Fruit fly (Drosophila melanogaster) whole organism, prepupa: ENCODE results near the gene Ccz1.
A peak's percentile ranks its signal among the peaks of the same experiment; 100 is the strongest.

Experiments
- Blimp-1 ChIP-seq: fragments of 200-800 bp; sonication (Bioruptor generic); optimal IDR thresholded peaks from 3 replicates; lab custom pipeline; 2017; ENCODE audit warnings: missing biosample characterization, missing genetic modification characterization, mild to moderate bottlenecking, moderate library complexity, missing genetic modification reagents
- CG10631 ChIP-seq: fragments of 200-800 bp; sonication (Bioruptor generic); optimal IDR thresholded peaks from 2 replicates; lab custom pipeline; 2016; ENCODE audit warnings: missing biosample characterization, missing genetic modification characterization
- CG10669 ChIP-seq: fragments of 200-800 bp; sonication (Bioruptor generic); optimal IDR thresholded peaks from 3 replicates; lab custom pipeline; 2018; ENCODE audit warnings: missing biosample characterization, mild to moderate bottlenecking, missing genetic modification characterization, moderate library complexity
- CG11294 ChIP-seq: fragments of 200-800 bp; sonication (Bioruptor generic); IDR thresholded peaks from 2 replicates; pipeline ENCODE4 v1.3.6; 2022; ENCODE audit warnings: missing biosample characterization, missing genetic modification characterization
- CG11762 ChIP-seq: fragments of 200-800 bp; sonication (Bioruptor generic); optimal IDR thresholded peaks from 3 replicates; lab custom pipeline; 2016; ENCODE audit warnings: missing biosample characterization, missing genetic modification characterization; ENCODE audit not compliant: insufficient read depth
- CG11902 ChIP-seq: fragments of 200-800 bp; sonication (Bioruptor generic); optimal IDR thresholded peaks from 3 replicates; lab custom pipeline; 2016; ENCODE audit warnings: missing biosample characterization, missing genetic modification characterization
- CG15336 ChIP-seq: fragments of 200-800 bp; sonication (Bioruptor generic); IDR thresholded peaks from 2 replicates; pipeline ENCODE4 v1.3.6; 2022; ENCODE audit warnings: missing biosample characterization, missing genetic modification characterization
- CG31627 ChIP-seq: fragments of 200-800 bp; sonication (Bioruptor generic); optimal IDR thresholded peaks from 3 replicates; lab custom pipeline; 2016; ENCODE audit warnings: missing biosample characterization, missing genetic modification characterization
- CG32006 ChIP-seq: fragments of 200-800 bp; sonication (Bioruptor generic); optimal IDR thresholded peaks from 3 replicates; lab custom pipeline; 2017; ENCODE audit warnings: missing biosample characterization, mild to moderate bottlenecking, missing genetic modification characterization
- CG34406 ChIP-seq: fragments of 200-800 bp; sonication (Bioruptor generic); optimal IDR thresholded peaks from 3 replicates; lab custom pipeline; 2016; ENCODE audit warnings: missing biosample characterization, missing genetic modification characterization
- CG3919 ChIP-seq: fragments of 200-800 bp; sonication (Bioruptor generic); optimal IDR thresholded peaks from 3 replicates; lab custom pipeline; 2016; ENCODE audit warnings: missing biosample characterization, missing genetic modification characterization
- CG6276 ChIP-seq: fragments of 200-800 bp; sonication (Bioruptor generic); optimal IDR thresholded peaks from 2 replicates; lab custom pipeline; 2017; ENCODE audit warnings: missing biosample characterization, mild to moderate bottlenecking, missing genetic modification characterization
- CG6792 ChIP-seq: fragments of 200-800 bp; sonication (Bioruptor generic); optimal IDR thresholded peaks from 3 replicates; lab custom pipeline; 2016; ENCODE audit warnings: missing biosample characterization, missing genetic modification characterization
- CG6854 ChIP-seq: fragments of 200-800 bp; sonication (Bioruptor generic); optimal IDR thresholded peaks from 2 replicates; lab custom pipeline; 2017; ENCODE audit warnings: missing biosample characterization, mild to moderate bottlenecking, missing genetic modification characterization
- CG7368 ChIP-seq: fragments of 200-800 bp; sonication (Bioruptor generic); optimal IDR thresholded peaks from 3 replicates; lab custom pipeline; 2016; ENCODE audit warnings: missing biosample characterization, missing genetic modification characterization
- CG8319 ChIP-seq: fragments of 200-800 bp; sonication (Bioruptor generic); optimal IDR thresholded peaks from 3 replicates; lab custom pipeline; 2016; ENCODE audit warnings: missing biosample characterization, missing genetic modification characterization
- Eip75B ChIP-seq: fragments of 200-800 bp; sonication (Bioruptor generic); optimal IDR thresholded peaks from 3 replicates; lab custom pipeline; 2016; ENCODE audit warnings: missing biosample characterization, missing genetic modification characterization
- Eip78C ChIP-seq: fragments of 200-800 bp; sonication (Bioruptor generic); peaks from one replicate; lab custom pipeline; 2016; ENCODE audit warnings: missing biosample characterization, missing genetic modification characterization
- Eip93F ChIP-seq: fragments of 200-800 bp; sonication (Bioruptor generic); optimal IDR thresholded peaks from 2 replicates; lab custom pipeline; 2016; ENCODE audit warnings: missing biosample characterization, mild to moderate bottlenecking, missing genetic modification characterization
- Ets96B ChIP-seq: fragments of 200-800 bp; optimal IDR thresholded peaks from 2 replicates; lab custom pipeline; 2019; ENCODE audit warnings: missing biosample characterization, mild to moderate bottlenecking, missing genetic modification characterization, moderate library complexity
- Gug ChIP-seq: fragments of 200-800 bp; sonication (Bioruptor generic); IDR thresholded peaks from 2 replicates; pipeline ENCODE4 v1.3.6; 2022; ENCODE audit warnings: missing biosample characterization, missing genetic modification characterization
- Hr38 ChIP-seq: sonication (Bioruptor generic); optimal IDR thresholded peaks from 2 replicates; lab custom pipeline; 2016; ENCODE audit warnings: missing biosample characterization, missing genetic modification characterization
- Hr39 ChIP-seq: fragments of 200-800 bp; sonication (Bioruptor generic); optimal IDR thresholded peaks from 2 replicates; lab custom pipeline; 2016; ENCODE audit warnings: missing biosample characterization, missing genetic modification characterization
- Hr4 ChIP-seq: fragments of 200-800 bp; sonication (Bioruptor generic); optimal IDR thresholded peaks from 3 replicates; lab custom pipeline; 2016; ENCODE audit warnings: missing biosample characterization, missing genetic modification characterization
- Lpt ChIP-seq: fragments of 200-800 bp; sonication (Bioruptor generic); optimal IDR thresholded peaks from 3 replicates; lab custom pipeline; 2016; ENCODE audit warnings: missing biosample characterization, missing genetic modification characterization
- OdsH ChIP-seq: fragments of 200-800 bp; sonication (Bioruptor generic); optimal IDR thresholded peaks from 3 replicates; lab custom pipeline; 2016; ENCODE audit warnings: missing biosample characterization, missing genetic modification characterization
- Smox ChIP-seq: fragments of 200-800 bp; sonication (Bioruptor generic); optimal IDR thresholded peaks from 3 replicates; lab custom pipeline; 2016; ENCODE audit warnings: missing biosample characterization, missing genetic modification characterization
- Sox14 ChIP-seq: fragments of 200-800 bp; sonication (Bioruptor generic); optimal IDR thresholded peaks from 3 replicates; lab custom pipeline; 2016; ENCODE audit warnings: missing biosample characterization, missing genetic modification characterization
- Sox15 ChIP-seq: fragments of 200-800 bp; sonication (Bioruptor generic); optimal IDR thresholded peaks from 3 replicates; lab custom pipeline; 2016; ENCODE audit warnings: missing biosample characterization, missing genetic modification characterization
- achi ChIP-seq: fragments of 200-800 bp; sonication (Bioruptor generic); optimal IDR thresholded peaks from 3 replicates; lab custom pipeline; 2016; ENCODE audit warnings: missing biosample characterization, missing genetic modification characterization
- acj6 ChIP-seq: fragments of 200-800 bp; sonication (Bioruptor generic); optimal IDR thresholded peaks from 3 replicates; lab custom pipeline; 2016; ENCODE audit warnings: missing biosample characterization, missing genetic modification characterization
- eg ChIP-seq: fragments of 200-800 bp; sonication (Bioruptor generic); IDR thresholded peaks from 3 replicates; pipeline ENCODE4 v1.3.6; 2022; ENCODE audit warnings: missing biosample characterization, missing genetic modification characterization
- esn ChIP-seq: fragments of 200-800 bp; sonication (Bioruptor generic); optimal IDR thresholded peaks from 2 replicates; lab custom pipeline; 2016; ENCODE audit warnings: missing biosample characterization, mild to moderate bottlenecking, missing genetic modification characterization, moderate library complexity
- fd59A ChIP-seq: fragments of 200-800 bp; sonication (Bioruptor generic); optimal IDR thresholded peaks from 2 replicates; lab custom pipeline; 2017; ENCODE audit warnings: missing biosample characterization, mild to moderate bottlenecking, missing genetic modification characterization, missing genetic modification reagents
- fkh ChIP-seq: fragments of 200-800 bp; sonication (Bioruptor generic); optimal IDR thresholded peaks from 3 replicates; lab custom pipeline; 2017; ENCODE audit warnings: missing biosample characterization, mild to moderate bottlenecking, missing genetic modification characterization, moderate library complexity
- pdm3 ChIP-seq: fragments of 200-800 bp; sonication (Bioruptor generic); optimal IDR thresholded peaks from 3 replicates; lab custom pipeline; 2016; ENCODE audit warnings: missing biosample characterization, missing genetic modification characterization
- salr ChIP-seq, 2 experiments: fragments of 200-800 bp; sonication (Bioruptor generic); optimal IDR thresholded peaks; 3 replicates each; lab custom pipeline; 2016 to 2018; ENCODE audit warnings: missing biosample characterization in 2 of 2, missing genetic modification characterization in 2 of 2, mild to moderate bottlenecking in 1 of 2
- spab ChIP-seq: fragments of 200-800 bp; sonication (Bioruptor generic); optimal IDR thresholded peaks from 2 replicates; lab custom pipeline; 2017; ENCODE audit warnings: missing biosample characterization, mild to moderate bottlenecking, missing genetic modification characterization, missing genetic modification reagents
- ss ChIP-seq, 2 experiments: fragments of 200-800 bp; sonication (Bioruptor generic); optimal IDR thresholded peaks; 2 replicates in 1 of 2; 3 replicates in 1 of 2; lab custom pipeline; 2017 to 2018; ENCODE audit warnings: mild to moderate bottlenecking in 2 of 2, missing biosample characterization in 2 of 2, missing genetic modification characterization in 2 of 2, moderate library complexity in 1 of 2
- svp ChIP-seq: fragments of 200-800 bp; sonication (Bioruptor generic); peaks from one replicate; lab custom pipeline; 2016; ENCODE audit warnings: missing biosample characterization, missing genetic modification characterization
- vri ChIP-seq: fragments of 200-800 bp; sonication (Bioruptor generic); optimal IDR thresholded peaks from 3 replicates; lab custom pipeline; 2016; ENCODE audit warnings: missing biosample characterization, mild to moderate bottlenecking, missing genetic modification characterization

The Ccz1 gene

dm6 chr3L:3929968-3930767 lies 31.2 kb upstream of the Ccz1 start:
- peak; percentile 13 for TF ChIP-seq svp
- no peak for TF ChIP-seq CG11294 (GFP tag; lab: Robert Waterston, UW)
- TF ChIP-seq fd59A, result no peak
- TF ChIP-seq vri (GFP tag; lab: Kevin White, UChicago), result peak; percentile 38
- TF ChIP-seq CG34406 (GFP tag; lab: Kevin White, UChicago), result no peak
- TF ChIP-seq CG32006, result no peak
- TF ChIP-seq CG7368 (GFP tag; lab: Kevin White, UChicago), result no peak
- no peak for TF ChIP-seq Hr4 (GFP tag; lab: Kevin White, UChicago)
- TF ChIP-seq Eip75B (GFP tag; lab: Kevin White, UChicago), result no peak
- TF ChIP-seq Smox (GFP tag; lab: Kevin White, UChicago), result no peak
- no peak for TF ChIP-seq Sox15 (GFP tag; lab: Kevin White, UChicago)
- no peak for TF ChIP-seq Sox14
- no peak for TF ChIP-seq Eip93F (GFP tag; lab: Kevin White, UChicago)
- no peak for TF ChIP-seq CG10631 (GFP tag; lab: Kevin White, UChicago)

dm6 chr3L:3928943-3929785 lies 30.2 kb upstream of the Ccz1 start:
- TF ChIP-seq CG10669 (GFP tag; lab: Kevin White, UChicago), result no peak
- TF ChIP-seq Hr39 (GFP tag; lab: Kevin White, UChicago), result no peak
- no peak for TF ChIP-seq CG6276
- no peak for TF ChIP-seq CG8319
- no peak for TF ChIP-seq esn (GFP tag; lab: Kevin White, UChicago)
- no peak for TF ChIP-seq eg (GFP tag; lab: Robert Waterston, UW)
- no peak for TF ChIP-seq svp
- TF ChIP-seq CG11902 (GFP tag; lab: Kevin White, UChicago), result no peak
- TF ChIP-seq acj6 (GFP tag; lab: Kevin White, UChicago), result no peak
- TF ChIP-seq Eip78C, result peak; percentile 24
- TF ChIP-seq spab (GFP tag; lab: Kevin White, UChicago), result no peak
- TF ChIP-seq vri (GFP tag; lab: Kevin White, UChicago), result peak; percentile 85
- no peak for TF ChIP-seq pdm3 (GFP tag; lab: Kevin White, UChicago)
- no peak for TF ChIP-seq CG31627 (GFP tag; lab: Kevin White, UChicago)
- TF ChIP-seq CG32006, result no peak
- no peak for TF ChIP-seq CG3919 (GFP tag; lab: Kevin White, UChicago)
- TF ChIP-seq Lpt (GFP tag; lab: Kevin White, UChicago), result no peak
- TF ChIP-seq ss (GFP tag; optimal IDR thresholded peaks at IDR 0.05; lab: Kevin White, UChicago), result no peak
- TF ChIP-seq, all 60 proteins: peak for 2

- TF ChIP-seq svp, result peak; percentile 96
- peak; percentile 63 for TF ChIP-seq Blimp-1 (GFP tag; lab: Kevin White, UChicago)
- TF ChIP-seq Hr38 (GFP tag; lab: Kevin White, UChicago), result no peak
- TF ChIP-seq vri (GFP tag; lab: Kevin White, UChicago), result peak; percentile 92
- no peak for TF ChIP-seq CG6854
- TF ChIP-seq OdsH (GFP tag; lab: Kevin White, UChicago), result peak; percentile 86
- peak; percentile 70 for TF ChIP-seq Gug
- peak; percentile 78 for TF ChIP-seq CG15336 (GFP tag; lab: Robert Waterston, UW)
- TF ChIP-seq CG10669 (GFP tag; lab: Kevin White, UChicago), result peak; percentile 60
- TF ChIP-seq ss (GFP tag; optimal IDR thresholded peaks at IDR 0.05; lab: Kevin White, UChicago), result peak in 1 of 2 experiments; percentile 35
- TF ChIP-seq Ets96B (tag; lab: Kevin White, UChicago), result peak; percentile 55
- peak; percentile 85 for TF ChIP-seq CG6792 (GFP tag; lab: Kevin White, UChicago)
- peak; percentile 74 for TF ChIP-seq Eip75B (GFP tag; lab: Kevin White, UChicago)
- TF ChIP-seq CG11762 (GFP tag; lab: Kevin White, UChicago), result peak; percentile 62
- TF ChIP-seq Eip78C, result peak; percentile 93
- TF ChIP-seq Sox14, result peak; percentile 90
- peak; percentile 84 for TF ChIP-seq achi
- peak; percentile 27 for TF ChIP-seq spab (GFP tag; lab: Kevin White, UChicago)
- peak; percentile 80 for TF ChIP-seq eg (GFP tag; lab: Robert Waterston, UW)
- peak; percentile 69 for TF ChIP-seq Eip93F (GFP tag; lab: Kevin White, UChicago)
- TF ChIP-seq fkh (GFP tag; lab: Kevin White, UChicago), result peak; percentile 55
- peak; percentile 51 to 62 for TF ChIP-seq salr (GFP tag; optimal IDR thresholded peaks at IDR 0.05; lab: Kevin White, UChicago)
- TF ChIP-seq Lpt (GFP tag; lab: Kevin White, UChicago), result peak; percentile 53
- TF ChIP-seq fd59A, result peak; percentile 73
- TF ChIP-seq CG31627 (GFP tag; lab: Kevin White, UChicago), result peak; percentile 95
Observed at dm6 chr3L:3928205-3928942, 29.4 kb upstream of the Ccz1 start.
